Worm (Caenorhabditis elegans) whole organism, L4 larva: ENCODE measurements around the gene F25B3.5.
A peak's percentile ranks its signal among the peaks of the same experiment; 100 is the strongest.

Experiments used
- F10B5.3 ChIP-seq: sonication (generic microtip); optimal IDR thresholded peaks from 2 replicates; lab custom pipeline; 2016; ENCODE audit warnings: mild to moderate bottlenecking, missing genetic modification characterization, missing compliant biosample characterization
- F49E8.2 ChIP-seq: sonication (generic microtip); optimal IDR thresholded peaks from 2 replicates; lab custom pipeline; 2016; ENCODE audit warnings: missing compliant biosample characterization, mild to moderate bottlenecking, missing genetic modification characterization, borderline replicate concordance
- T26A8.4 ChIP-seq: fragments of 200-800 bp; sonication (Bioruptor generic); IDR thresholded peaks from 2 replicates; pipeline ENCODE4 v1.3.6; 2022; ENCODE audit warnings: missing genetic modification characterization, missing compliant biosample characterization
- Y48G9A.11 ChIP-seq: fragments of 200-800 bp; sonication (Bioruptor generic); IDR thresholded peaks from 2 replicates; pipeline ENCODE4 v1.3.6; 2022; ENCODE audit warnings: missing genetic modification reagents, missing genetic modification characterization, missing compliant biosample characterization
- aha-1 ChIP-seq: fragments of 150-350 bp; peaks from one replicate; lab custom pipeline; 2014; ENCODE audit warnings: missing biosample characterization, missing genetic modification characterization
- ama-1 ChIP-seq: fragments of 150-350 bp; optimal IDR thresholded peaks from 2 replicates; lab custom pipeline; 2014; ENCODE audit warnings: inconsistent platforms, mixed read lengths
- ceh-20 ChIP-seq: fragments of 200-800 bp; sonication (Bioruptor generic); IDR thresholded peaks from 2 replicates; pipeline ENCODE4 v1.3.6; 2022; ENCODE audit warnings: missing genetic modification reagents, missing genetic modification characterization, missing compliant biosample characterization
- ceh-32 ChIP-seq: sonication (generic microtip); optimal IDR thresholded peaks from 2 replicates; lab custom pipeline; 2016; ENCODE audit warnings: mild to moderate bottlenecking, missing genetic modification characterization, missing compliant biosample characterization; ENCODE audit not compliant: poor library complexity
- dpl-1 ChIP-seq: fragments of 150-350 bp; optimal IDR thresholded peaks from 2 replicates; lab custom pipeline; 2014; ENCODE audit warnings: missing biosample characterization, missing genetic modification reagents, missing genetic modification characterization
- dve-1 ChIP-seq: sonication (generic microtip); optimal IDR thresholded peaks from 2 replicates; lab custom pipeline; 2017; ENCODE audit warnings: antibody characterized with exemption, mild to moderate bottlenecking, missing genetic modification characterization, missing compliant biosample characterization; ENCODE audit not compliant: insufficient read depth
- egl-27 ChIP-seq: sonication (generic microtip); optimal IDR thresholded peaks from 3 replicates; lab custom pipeline; 2017; ENCODE audit warnings: missing biosample characterization, missing genetic modification reagents, missing genetic modification characterization
- egl-43 ChIP-seq: fragments of 200-800 bp; sonication (Bioruptor generic); IDR thresholded peaks from 2 replicates; pipeline ENCODE4 v1.3.6; 2022; ENCODE audit warnings: missing genetic modification reagents, missing genetic modification characterization, missing compliant biosample characterization
- fos-1 ChIP-seq: fragments of 150-350 bp; optimal IDR thresholded peaks from 2 replicates; lab custom pipeline; 2014; ENCODE audit warnings: missing biosample characterization, missing genetic modification characterization
- hlh-30 ChIP-seq: sonication (generic microtip); optimal IDR thresholded peaks from 2 replicates; lab custom pipeline; 2017; ENCODE audit warnings: antibody characterized with exemption, mild to moderate bottlenecking, missing genetic modification characterization, missing compliant biosample characterization; ENCODE audit not compliant: insufficient read depth
- hmg-1.1 ChIP-seq: fragments of 200-800 bp; sonication (Bioruptor generic); IDR thresholded peaks from 2 replicates; pipeline ENCODE4 v1.3.6; 2022; ENCODE audit warnings: missing genetic modification reagents, missing genetic modification characterization, missing compliant biosample characterization
- jun-1 ChIP-seq: fragments of 150-350 bp; optimal IDR thresholded peaks from 2 replicates; lab custom pipeline; 2014; ENCODE audit warnings: missing biosample characterization, missing genetic modification reagents, missing genetic modification characterization
- lin-38 ChIP-seq: fragments of 200-800 bp; sonication (Bioruptor generic); IDR thresholded peaks from 2 replicates; pipeline ENCODE4 v1.3.6; 2022; ENCODE audit warnings: missing genetic modification reagents, missing genetic modification characterization, missing compliant biosample characterization
- lir-3 ChIP-seq: sonication (generic microtip); optimal IDR thresholded peaks from 2 replicates; lab custom pipeline; 2016; ENCODE audit warnings: mild to moderate bottlenecking, missing genetic modification characterization, missing compliant biosample characterization
- madf-5 ChIP-seq, 2 experiments: fragments of 200-800 bp; sonication (Bioruptor generic); IDR thresholded peaks; 2 replicates each; pipeline ENCODE4 v1.3.6; 2022; ENCODE audit warnings: missing compliant biosample characterization in 2 of 2, missing genetic modification characterization in 2 of 2
- madf-9 ChIP-seq: fragments of 200-800 bp; sonication (Bioruptor generic); conservative IDR thresholded peaks from 2 replicates; pipeline ENCODE4 v1.3.6; 2022; ENCODE audit warnings: missing genetic modification reagents, missing genetic modification characterization, missing compliant biosample characterization
- mdl-1 ChIP-seq, 2 experiments: fragments of 150-350 bp in 1 of 2; sonication (generic microtip) in 1 of 2; optimal IDR thresholded peaks; 2 replicates each; lab custom pipeline; 2014 to 2017; ENCODE audit warnings: missing biosample characterization in 2 of 2, missing genetic modification characterization in 2 of 2
- mep-1 ChIP-seq: fragments of 150-350 bp; sonication (generic microtip); optimal IDR thresholded peaks from 3 replicates; lab custom pipeline; 2014; ENCODE audit warnings: missing biosample characterization, missing genetic modification characterization
- mes-2 ChIP-seq: sonication (generic microtip); optimal IDR thresholded peaks from 2 replicates; lab custom pipeline; 2016; ENCODE audit warnings: missing genotype, mild to moderate bottlenecking, missing genetic modification characterization, missing compliant biosample characterization; ENCODE audit not compliant: poor library complexity, severe bottlenecking
- mxl-2 ChIP-seq: fragments of 200-800 bp; sonication (Bioruptor generic); conservative IDR thresholded peaks from 2 replicates; pipeline ENCODE4 v1.3.6; 2022; ENCODE audit warnings: missing genetic modification reagents, missing genetic modification characterization, missing compliant biosample characterization
- nhr-10 ChIP-seq: fragments of 150-350 bp; optimal IDR thresholded peaks from 2 replicates; lab custom pipeline; 2014; ENCODE audit warnings: missing biosample characterization, missing genetic modification characterization
- nhr-102 ChIP-seq: sonication (generic microtip); optimal IDR thresholded peaks from 2 replicates; lab custom pipeline; 2016; ENCODE audit warnings: mild to moderate bottlenecking, missing genetic modification characterization, moderate library complexity, missing compliant biosample characterization
- nhr-111 ChIP-seq: fragments of 200-800 bp; sonication (Bioruptor generic); optimal IDR thresholded peaks from 2 replicates; lab custom pipeline; 2018; ENCODE audit warnings: mild to moderate bottlenecking, missing genetic modification characterization, missing compliant biosample characterization
- nhr-6 ChIP-seq: fragments of 150-350 bp; optimal IDR thresholded peaks from 2 replicates; lab custom pipeline; 2014; ENCODE audit warnings: missing biosample characterization, missing genetic modification characterization
- nhr-76 ChIP-seq: fragments of 150-350 bp; optimal IDR thresholded peaks from 2 replicates; lab custom pipeline; 2014; ENCODE audit warnings: missing biosample characterization, missing genetic modification characterization
- pha-4 ChIP-seq, 2 experiments: fragments of 150-350 bp in 1 of 2; fragments of 200-800 bp in 1 of 2; sonication (Bioruptor generic) in 1 of 2; IDR thresholded peaks in 1 of 2; optimal IDR thresholded peaks in 1 of 2; 2 replicates each; pipeline versions ENCODE4 v1.3.6 to Lab custom; 2014 to 2022; ENCODE audit warnings: missing genetic modification characterization in 2 of 2, missing genetic modification reagents in 2 of 2, missing biosample characterization in 1 of 2, missing compliant biosample characterization in 1 of 2
- sdz-12 ChIP-seq: fragments of 200-800 bp; sonication (Bioruptor generic); optimal IDR thresholded peaks from 2 replicates; lab custom pipeline; 2018; ENCODE audit warnings: mild to moderate bottlenecking, missing genetic modification characterization, missing compliant biosample characterization
- set-16 ChIP-seq: fragments of 200-800 bp; sonication (Bioruptor generic); IDR thresholded peaks from 2 replicates; pipeline ENCODE4 v1.3.6; 2022; ENCODE audit warnings: missing genetic modification reagents, missing genetic modification characterization, missing compliant biosample characterization
- snpc-1.2 ChIP-seq: fragments of 200-800 bp; sonication (Bioruptor generic); IDR thresholded peaks from 2 replicates; pipeline ENCODE4 v1.3.6; 2022; ENCODE audit warnings: missing genetic modification reagents, missing genetic modification characterization, missing compliant biosample characterization
- spr-1 ChIP-seq: sonication (generic microtip); optimal IDR thresholded peaks from 2 replicates; lab custom pipeline; 2016; ENCODE audit warnings: mild to moderate bottlenecking, missing genetic modification characterization, missing compliant biosample characterization
- tag-97 ChIP-seq: fragments of 200-800 bp; sonication (Bioruptor generic); IDR thresholded peaks from 2 replicates; pipeline ENCODE4 v1.3.6; 2022; ENCODE audit warnings: missing genetic modification characterization, missing compliant biosample characterization
- tra-1 ChIP-seq: fragments of 200-800 bp; sonication (Bioruptor generic); IDR thresholded peaks from 2 replicates; pipeline ENCODE4 v1.3.6; 2022; ENCODE audit warnings: missing genetic modification reagents, missing genetic modification characterization, missing compliant biosample characterization
- unc-130 ChIP-seq: sonication (generic microtip); optimal IDR thresholded peaks from 2 replicates; lab custom pipeline; 2016; ENCODE audit warnings: missing genetic modification reagents, missing genetic modification characterization, missing compliant biosample characterization
- unc-62 ChIP-seq, 3 experiments: fragments of 150-350 bp in 1 of 3; sonication (generic microtip); optimal IDR thresholded peaks in 2 of 3; peaks in 1 of 3; 1 replicate in 1 of 3; 2 replicates in 2 of 3; lab custom pipeline; 2014 to 2017; ENCODE audit warnings: missing biosample characterization in 3 of 3, missing genetic modification characterization in 3 of 3, missing genetic modification reagents in 3 of 3, missing genotype in 1 of 3
- zfp-2 ChIP-seq: sonication (generic microtip); optimal IDR thresholded peaks from 2 replicates; lab custom pipeline; 2016; ENCODE audit warnings: mild to moderate bottlenecking, missing genetic modification characterization, missing compliant biosample characterization
- zfp-3 ChIP-seq: fragments of 200-800 bp; sonication (Bioruptor generic); conservative IDR thresholded peaks from 2 replicates; pipeline ENCODE4 v1.3.6; 2022; ENCODE audit warnings: missing genetic modification reagents, missing genetic modification characterization, missing compliant biosample characterization
- zip-11 ChIP-seq: fragments of 200-800 bp; sonication (Bioruptor generic); IDR thresholded peaks from 2 replicates; pipeline ENCODE4 v1.3.6; 2022; ENCODE audit warnings: missing genetic modification characterization, missing compliant biosample characterization
- zip-2 ChIP-seq: fragments of 150-350 bp; optimal IDR thresholded peaks from 2 replicates; lab custom pipeline; 2014; ENCODE audit warnings: missing biosample characterization, missing genetic modification characterization
- ztf-7 ChIP-seq: fragments of 150-350 bp; optimal IDR thresholded peaks from 2 replicates; lab custom pipeline; 2014; ENCODE audit warnings: missing biosample characterization, missing genetic modification characterization

F25B3.5 gene

DNA sequence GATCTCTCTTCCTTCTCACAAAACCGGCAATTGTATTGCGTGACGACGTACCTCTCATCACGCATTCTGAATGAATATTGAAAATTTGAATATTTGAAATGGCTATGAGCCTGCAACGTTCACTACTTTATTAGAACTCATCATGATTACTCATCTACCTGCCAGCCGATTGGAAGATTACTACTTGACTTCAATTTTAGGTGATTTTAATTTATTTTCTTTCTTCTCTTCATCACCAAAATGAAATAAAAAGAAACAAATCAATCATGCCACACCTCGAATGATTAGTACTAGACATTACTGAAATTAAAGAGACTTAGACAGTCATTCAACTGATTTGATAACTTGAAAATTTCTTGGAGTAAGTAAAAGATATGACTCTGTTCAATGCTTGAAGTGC lies 14.2 kb upstream of the F25B3.5 start:
- TF ChIP-seq ztf-7 (no peak), lir-3 (no peak), zfp-2 (no peak), sdz-12 (no peak), aha-1 (peak; percentile 13), nhr-76 (tag; lab: Kevin White, UChicago) (no peak), ama-1 (lab: Kevin White, UChicago) (no peak), set-16 (GFP tag; lab: Robert Waterston, UW) (no peak), fos-1 (tag; lab: Kevin White, UChicago) (no peak), hmg-1.1 (GFP tag; lab: Robert Waterston, UW) (no peak), unc-62 (GFP tag; optimal IDR thresholded peaks at IDR 0.05 in 1 of 2; lab: Kevin White, UChicago) (peak in 1 of 2 experiments; percentile 62), unc-62 (tag; optimal IDR thresholded peaks at IDR 0.05; lab: Kevin White, UChicago) (no peak), egl-43 (GFP tag; lab: Robert Waterston, UW) (no peak), F10B5.3 (tag; lab: Kevin White, UChicago) (no peak), nhr-111 (GFP tag; lab: Kevin White, UChicago) (no peak), nhr-10 (tag; lab: Kevin White, UChicago) (no peak), mxl-2 (GFP tag; lab: Robert Waterston, UW) (no peak), T26A8.4 (GFP tag; lab: Robert Waterston, UW) (no peak)

DNA sequence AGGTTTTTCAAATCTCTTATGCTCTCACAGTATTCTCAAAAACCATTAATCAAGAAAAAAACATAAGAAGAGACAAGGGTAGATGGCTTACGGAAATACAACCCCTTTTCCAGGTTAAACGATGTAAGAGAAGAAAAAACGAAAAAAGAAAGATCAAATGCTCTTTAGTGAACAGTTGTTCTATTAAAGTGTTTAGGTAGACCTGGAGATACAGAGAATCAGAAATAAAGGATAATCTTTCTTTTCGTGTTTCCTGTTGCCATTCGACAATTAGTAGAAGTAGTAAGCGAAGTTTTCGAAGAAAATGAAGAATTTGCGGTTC lies 13.2 kb upstream of the F25B3.5 start, which contains the start of gene K09G1.1:
Gene K09G1.1 (plus strand): TSS at position 223 of the 322 bp plus-strand sequence.
- TF ChIP-seq madf-5 (GFP tag; IDR thresholded peaks at IDR 0.05; lab: Robert Waterston, UW) (no peak), ama-1 (lab: Kevin White, UChicago) (no peak), tag-97 (no peak), zfp-2 (no peak), snpc-1.2 (GFP tag; lab: Robert Waterston, UW) (no peak), ceh-32 (tag; lab: Kevin White, UChicago) (no peak), dve-1 (no peak), lin-38 (GFP tag; lab: Robert Waterston, UW) (no peak), mxl-2 (GFP tag; lab: Robert Waterston, UW) (no peak), Y48G9A.11 (no peak), nhr-6 (tag; lab: Kevin White, UChicago) (no peak), jun-1 (tag; lab: Kevin White, UChicago) (no peak), mdl-1 (tag; optimal IDR thresholded peaks at IDR 0.05; lab: Kevin White, UChicago) (no peak), tra-1 (GFP tag; lab: Robert Waterston, UW) (no peak), egl-27 (tag; lab: Kevin White, UChicago) (no peak), zip-11 (GFP tag; lab: Robert Waterston, UW) (no peak), sdz-12 (no peak), zfp-3 (GFP tag; lab: Robert Waterston, UW) (no peak)

DNA sequence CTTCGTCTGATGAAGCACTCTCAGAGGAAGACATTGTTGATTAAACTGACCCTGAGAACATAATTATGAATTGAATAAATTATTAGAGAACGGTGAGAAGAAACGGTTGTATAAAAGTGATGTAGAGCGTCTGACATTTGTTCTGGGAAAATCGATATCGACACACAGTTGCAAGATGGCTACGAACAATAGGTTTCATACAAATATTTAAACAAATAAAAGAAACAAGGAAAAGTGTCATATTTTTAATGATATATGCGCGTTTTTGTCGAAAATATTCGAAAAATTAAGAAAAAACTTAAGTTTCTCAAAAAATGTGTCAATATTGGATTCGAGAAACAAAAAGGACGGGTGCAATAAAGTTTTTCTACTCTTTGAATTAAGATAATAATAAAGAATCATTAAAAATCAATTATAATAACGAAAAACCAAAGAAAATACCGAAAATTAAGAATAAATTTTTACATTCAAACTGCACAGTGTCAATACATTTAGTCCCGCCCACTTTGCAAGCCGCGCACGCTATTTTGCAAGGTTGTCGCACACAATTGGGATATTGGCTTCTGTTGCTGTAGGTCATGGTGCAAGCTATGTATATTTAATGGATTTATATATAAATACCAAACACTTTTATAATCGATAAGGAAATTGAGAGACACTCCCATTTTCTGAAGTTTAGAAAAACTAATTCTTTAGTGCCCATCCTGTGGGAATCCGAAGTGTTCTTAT lies 12.7 kb upstream of the F25B3.5 start, which contains the start of gene rtfo-1:
Gene rtfo-1 (minus strand): TSS at position 51 of the 729 bp plus-strand sequence.
- TF ChIP-seq madf-9 (GFP tag; lab: Robert Waterston, UW): no peak
- peak; percentile 12 for TF ChIP-seq hlh-30 (tag; lab: Kevin White, UChicago)
- TF ChIP-seq unc-130: peak; percentile 5
- TF ChIP-seq dpl-1 (GFP tag; lab: Kevin White, UChicago): peak; percentile 32
- TF ChIP-seq ceh-20: no peak
- peak; percentile 45 for TF ChIP-seq spr-1 (tag; lab: Kevin White, UChicago)
- TF ChIP-seq zip-2 (tag; lab: Kevin White, UChicago): no peak
- no peak for TF ChIP-seq pha-4 (GFP tag; IDR thresholded peaks at IDR 0.05; lab: Robert Waterston, UW)
- peak; percentile 24 for TF ChIP-seq pha-4 (tag; optimal IDR thresholded peaks at IDR 0.05; lab: Kevin White, UChicago)
- peak; percentile 52; the same call in 1 of the 2 replicates for TF ChIP-seq hmg-1.1 (GFP tag; lab: Robert Waterston, UW)
- peak; percentile 8 for TF ChIP-seq nhr-102 (tag; lab: Kevin White, UChicago)
- TF ChIP-seq mes-2 (tag; lab: Kevin White, UChicago): peak; percentile 86
- TF ChIP-seq mep-1 (tag; lab: Kevin White, UChicago): peak; percentile 58
- TF ChIP-seq nhr-6 (tag; lab: Kevin White, UChicago): peak; percentile 25
- no peak for TF ChIP-seq F49E8.2 (tag; lab: Kevin White, UChicago)
- TF ChIP-seq, all 104 proteins: peak for 10
